Fruit fly (Drosophila melanogaster) whole organism, larva: Measurements from ENCODE around the gene CG6693.

Source experiments
- noc ChIP-seq: fragments of 200-800 bp; sonication (Bioruptor generic); optimal IDR thresholded peaks from 3 replicates; lab custom pipeline; 2019; ENCODE audit warnings: missing biosample characterization, mild to moderate bottlenecking, missing genetic modification characterization, moderate library complexity

CG6693 gene

dm6 chr3R:11221437-11222230 is at the start of gene CG6693, which contains the start of gene RpL3:
Gene CG6693, minus strand, starts transcription at chr3R:11221639.
Gene RpL3, plus strand, starts transcription at chr3R:11221894.
- peak; percentile 55 for TF ChIP-seq noc

- TF ChIP-seq noc = no peak
Measured at dm6 chr3R:11270574-11270973, 49.1 kb upstream of the CG6693 start.

dm6 chr3R:11269013-11269412 is 47.6 kb upstream of the CG6693 start:
- TF ChIP-seq noc = no peak

dm6 chr3R:11263579-11263978 is 42.1 kb upstream of the CG6693 start:
- no peak for TF ChIP-seq noc

- TF ChIP-seq noc = no peak
Measured at dm6 chr3R:11260966-11261530, 39.6 kb upstream of the CG6693 start.

dm6 chr3R:11257537-11257936 is 36.1 kb upstream of the CG6693 start:
- no peak for TF ChIP-seq noc

dm6 chr3R:11254382-11254953 is 33.0 kb upstream of the CG6693 start:
- TF ChIP-seq noc = no peak

- TF ChIP-seq noc = no peak
Measured at dm6 chr3R:11253768-11254167, 32.3 kb upstream of the CG6693 start.

dm6 chr3R:11246865-11247264 is 25.4 kb upstream of the CG6693 start:
- TF ChIP-seq noc = no peak

- TF ChIP-seq noc = no peak
Measured at dm6 chr3R:11245803-11246202, 24.4 kb upstream of the CG6693 start.

dm6 chr3R:11243951-11244660 is 22.7 kb upstream of the CG6693 start, which contains the start of the genes CG17734 and CG5214:
Gene CG17734, minus strand, starts transcription at chr3R:11243999.
Gene CG5214, plus strand, starts transcription at chr3R:11244302.
- no peak for TF ChIP-seq noc

- TF ChIP-seq noc = peak; percentile 48
Measured at dm6 chr3R:11243057-11243740, 21.8 kb upstream of the CG6693 start.

- TF ChIP-seq noc = no peak
Measured at dm6 chr3R:11240891-11241290, 19.5 kb upstream of the CG6693 start, which contains the start of the genes scpr-B and scpr-A. Gene scpr-B, minus strand, starts transcription at chr3R:11240991. Gene scpr-A, plus strand, starts transcription at chr3R:11241183.

dm6 chr3R:11237598-11237997 is 16.2 kb upstream of the CG6693 start, which contains the start of gene CG31388:
Gene CG31388, plus strand, starts transcription at chr3R:11237815.
- TF ChIP-seq noc = no peak

dm6 chr3R:11236041-11236440 is 14.6 kb upstream of the CG6693 start, which contains the start of gene CG31441:
Gene CG31441, plus strand, starts transcription at chr3R:11236286.
- no peak for TF ChIP-seq noc

- no peak for TF ChIP-seq noc
Measured at dm6 chr3R:11234918-11235371, 13.5 kb upstream of the CG6693 start, which contains the start of the genes Arfip and CG17721. Gene Arfip, minus strand, starts transcription at chr3R:11235013. Gene CG17721, plus strand, starts transcription at chr3R:11235140.
